Worm (Caenorhabditis elegans) whole organism, L1 larva: ENCODE results near the gene ZK666.8.

ENCODE experiments used
- ceh-82 ChIP-seq, 3 experiments: fragments of 150-350 bp in 1 of 3; sonication (generic microtip) in 2 of 3; optimal IDR thresholded peaks; 2 replicates each; lab custom pipeline; 2014 to 2017; ENCODE audit warnings: missing biosample characterization in 3 of 3, missing genetic modification characterization in 3 of 3
- elt-2 ChIP-seq: sonication (generic microtip); optimal IDR thresholded peaks from 2 replicates; lab custom pipeline; 2016; ENCODE audit warnings: missing genetic modification characterization, mild to moderate bottlenecking, inconsistent platforms, missing compliant biosample characterization, missing genetic modification reagents
- lin-35 ChIP-seq, 2 experiments: fragments of 150-350 bp; optimal IDR thresholded peaks; 2 replicates each; lab custom pipeline; 2014; ENCODE audit warnings: missing biosample characterization in 2 of 2, missing genetic modification characterization in 2 of 2, missing genetic modification reagents in 2 of 2
- lir-3 ChIP-seq: sonication (generic microtip); optimal IDR thresholded peaks from 2 replicates; lab custom pipeline; 2016; ENCODE audit warnings: mild to moderate bottlenecking, missing genetic modification characterization, moderate library complexity, missing compliant biosample characterization; ENCODE audit not compliant: poor library complexity
- nhr-11 ChIP-seq: fragments of 150-350 bp; optimal IDR thresholded peaks from 2 replicates; lab custom pipeline; 2014; ENCODE audit warnings: missing biosample characterization, missing genetic modification characterization
- nhr-76 ChIP-seq: sonication (generic microtip); optimal IDR thresholded peaks from 2 replicates; lab custom pipeline; 2017; ENCODE audit warnings: missing biosample characterization, missing genetic modification characterization
- nhr-77 ChIP-seq: fragments of 150-350 bp; optimal IDR thresholded peaks from 2 replicates; lab custom pipeline; 2014; ENCODE audit warnings: missing biosample characterization, missing genetic modification characterization
- unc-62 ChIP-seq: fragments of 150-350 bp; optimal IDR thresholded peaks from 2 replicates; lab custom pipeline; 2014; ENCODE audit warnings: missing biosample characterization, missing genetic modification reagents, missing genetic modification characterization

DNA sequence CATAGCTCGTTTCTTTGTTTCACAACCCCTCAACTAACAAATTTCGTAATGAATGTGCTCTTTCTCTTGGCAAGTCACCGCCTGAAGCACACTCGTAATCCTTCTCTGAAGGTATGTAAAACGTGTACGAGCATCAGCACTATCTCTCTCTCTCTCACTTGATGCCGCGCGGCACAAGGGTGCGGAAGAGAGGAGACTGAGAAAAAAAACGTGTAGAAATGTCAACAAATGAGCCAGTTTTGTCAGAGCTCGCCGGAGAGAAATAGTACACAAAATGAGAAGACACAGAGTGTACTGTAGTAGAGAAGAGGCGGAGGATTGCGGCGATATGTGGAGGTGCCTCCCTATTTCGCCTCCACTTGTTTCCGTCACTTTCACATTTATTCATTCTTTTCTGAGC lies 17.3 kb upstream of the ZK666.8 start, which contains the start of gene F59B10.3:
- TF ChIP-seq elt-2 (tag; lab: Kevin White, UChicago) (no peak), nhr-77 (tag; lab: Kevin White, UChicago) (no peak), nhr-76 (tag; lab: Kevin White, UChicago) (no peak), ceh-82 (tag; optimal IDR thresholded peaks at IDR 0.05; lab: Kevin White, UChicago) (no peak), unc-62 (GFP tag; lab: Kevin White, UChicago) (no peak), lin-35 (GFP tag; optimal IDR thresholded peaks at IDR 0.05; lab: Kevin White, UChicago) (no peak), nhr-11 (tag; lab: Kevin White, UChicago) (no peak), lir-3 (tag; lab: Kevin White, UChicago) (no peak)
